Worm (Caenorhabditis elegans) whole organism, L4 larva: ENCODE measurements around the gene fubl-2.

Experiments used
- D1046.2 ChIP-seq: fragments of 200-800 bp; sonication (Bioruptor generic); IDR thresholded peaks from 2 replicates; pipeline ENCODE4 v1.3.6; 2022; ENCODE audit warnings: missing genetic modification characterization, missing compliant biosample characterization
- ZK546.5 ChIP-seq, 2 experiments: sonication (generic microtip); optimal IDR thresholded peaks; 2 replicates each; lab custom pipeline; 2017; ENCODE audit warnings: missing biosample characterization in 2 of 2, missing genetic modification characterization in 2 of 2
- ama-1 ChIP-seq: fragments of 150-350 bp; optimal IDR thresholded peaks from 2 replicates; lab custom pipeline; 2014; ENCODE audit warnings: inconsistent platforms, mixed read lengths
- dmd-9 ChIP-seq: fragments of 200-800 bp; sonication (Bioruptor generic); IDR thresholded peaks from 2 replicates; pipeline ENCODE4 v1.3.6; 2022; ENCODE audit warnings: missing genetic modification reagents, missing genetic modification characterization, missing compliant biosample characterization
- egl-27 ChIP-seq: sonication (generic microtip); optimal IDR thresholded peaks from 3 replicates; lab custom pipeline; 2017; ENCODE audit warnings: missing biosample characterization, missing genetic modification reagents, missing genetic modification characterization
- fkh-10 ChIP-seq: fragments of 150-350 bp; optimal IDR thresholded peaks from 2 replicates; lab custom pipeline; 2014; ENCODE audit warnings: missing biosample characterization, missing genetic modification reagents, missing genetic modification characterization
- fos-1 ChIP-seq: fragments of 150-350 bp; optimal IDR thresholded peaks from 2 replicates; lab custom pipeline; 2014; ENCODE audit warnings: missing biosample characterization, missing genetic modification characterization
- nhr-10 ChIP-seq: fragments of 150-350 bp; optimal IDR thresholded peaks from 2 replicates; lab custom pipeline; 2014; ENCODE audit warnings: missing biosample characterization, missing genetic modification characterization
- nhr-28 ChIP-seq: fragments of 150-350 bp; optimal IDR thresholded peaks from 2 replicates; lab custom pipeline; 2014; ENCODE audit warnings: missing biosample characterization, missing genetic modification characterization
- nhr-77 ChIP-seq: fragments of 150-350 bp; optimal IDR thresholded peaks from 2 replicates; lab custom pipeline; 2014; ENCODE audit warnings: missing biosample characterization, missing genetic modification characterization
- snpc-4 ChIP-seq: fragments of 150-350 bp; optimal IDR thresholded peaks from 2 replicates; lab custom pipeline; 2014; ENCODE audit warnings: missing biosample characterization, missing genetic modification characterization
- zag-1 ChIP-seq: fragments of 150-350 bp; optimal IDR thresholded peaks from 2 replicates; lab custom pipeline; 2014; ENCODE audit warnings: missing biosample characterization, missing genetic modification characterization
- ztf-11 ChIP-seq: fragments of 150-350 bp; optimal IDR thresholded peaks from 2 replicates; lab custom pipeline; 2014; ENCODE audit warnings: missing biosample characterization, missing genetic modification characterization

- TF ChIP-seq dmd-9 (GFP tag; lab: Robert Waterston, UW) = no peak
- TF ChIP-seq fos-1 = no peak
- no peak for TF ChIP-seq D1046.2 (GFP tag; lab: Robert Waterston, UW)
- TF ChIP-seq egl-27 (tag; lab: Kevin White, UChicago) = no peak
- no peak for TF ChIP-seq snpc-4 (tag; lab: Kevin White, UChicago)
- no peak for TF ChIP-seq nhr-28 (tag; lab: Kevin White, UChicago)
- TF ChIP-seq ZK546.5 (tag; optimal IDR thresholded peaks at IDR 0.05; lab: Kevin White, UChicago) = no peak
- TF ChIP-seq ama-1 (lab: Kevin White, UChicago) = no peak
- no peak for TF ChIP-seq nhr-77
- TF ChIP-seq nhr-10 (tag; lab: Kevin White, UChicago) = no peak
- TF ChIP-seq ztf-11 (tag; lab: Kevin White, UChicago) = no peak
- no peak for TF ChIP-seq zag-1 (tag; lab: Kevin White, UChicago)
- TF ChIP-seq fkh-10 (GFP tag; lab: Kevin White, UChicago) = no peak
These were observed 15.1 kb downstream of the fubl-2 start, which contains the start of gene lin-37 for ce11 chrIII:7072452-7072851.
